Fruit fly (Drosophila melanogaster) S2 (cell line): ENCODE results near the gene CG2076.

ENCODE experiments used
- CG8478 ChIP-seq: fragments of >200 bp; optimal IDR thresholded peaks from 2 replicates; lab custom pipeline; 2018
- CTCF ChIP-seq, 2 experiments: fragments of >200 bp; optimal IDR thresholded peaks; 2 replicates each; lab custom pipeline; 2018

DNA sequence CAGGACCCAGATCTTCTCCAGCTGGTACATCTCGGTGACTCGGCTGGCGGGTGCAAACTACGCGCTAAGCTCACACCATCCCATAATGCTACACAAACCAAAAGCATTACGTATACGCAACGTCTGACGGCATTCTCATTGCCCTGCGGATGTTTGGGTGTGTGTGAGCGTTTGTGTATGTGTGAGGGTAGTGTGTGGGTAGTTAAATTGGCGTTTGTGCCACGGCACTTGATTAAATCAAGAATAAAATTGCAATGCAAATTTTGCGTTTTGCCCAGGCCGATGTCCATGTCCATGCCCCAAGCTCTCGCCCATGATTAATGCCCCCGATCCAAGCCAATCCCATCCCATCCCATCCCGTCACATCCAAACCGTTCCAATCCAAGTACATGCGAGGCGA is 36.6 kb upstream of the CG2076 start, which contains the start of gene CG1552:
- TF ChIP-seq CG8478 (no peak), CTCF (optimal IDR thresholded peaks at IDR 0.05; lab: Kevin White, UChicago) (no peak)
